Fruit fly (Drosophila melanogaster) whole organism, prepupa: ENCODE measurements around the gene CG32318.

ENCODE experiments used
- CG1621 ChIP-seq: fragments of 200-800 bp; sonication (Bioruptor generic); optimal IDR thresholded peaks from 3 replicates; lab custom pipeline; 2018; ENCODE audit warnings: missing biosample characterization, mild to moderate bottlenecking, missing genetic modification characterization
- CG4318 ChIP-seq: fragments of 200-800 bp; sonication (Bioruptor generic); optimal IDR thresholded peaks from 3 replicates; lab custom pipeline; 2017; ENCODE audit warnings: missing biosample characterization, mild to moderate bottlenecking, missing genetic modification characterization
- CG9139 ChIP-seq: fragments of 200-800 bp; sonication (Bioruptor generic); optimal IDR thresholded peaks from 3 replicates; lab custom pipeline; 2017; ENCODE audit warnings: missing biosample characterization, mild to moderate bottlenecking, missing genetic modification characterization
- OdsH ChIP-seq: fragments of 200-800 bp; sonication (Bioruptor generic); optimal IDR thresholded peaks from 3 replicates; lab custom pipeline; 2016; ENCODE audit warnings: missing biosample characterization, missing genetic modification characterization
- Sox15 ChIP-seq: fragments of 200-800 bp; sonication (Bioruptor generic); optimal IDR thresholded peaks from 3 replicates; lab custom pipeline; 2016; ENCODE audit warnings: missing biosample characterization, missing genetic modification characterization

dm6 chr3L:1216460-1216859 lies 30.3 kb downstream of the CG32318 start:
- no peak for TF ChIP-seq Sox15 (GFP tag; lab: Kevin White, UChicago)
- peak; percentile 46 for TF ChIP-seq CG4318 (GFP tag; lab: Kevin White, UChicago)
- TF ChIP-seq CG1621 (tag; lab: Kevin White, UChicago): no peak
- TF ChIP-seq OdsH (GFP tag; lab: Kevin White, UChicago): no peak
- no peak for TF ChIP-seq CG9139 (GFP tag; lab: Kevin White, UChicago)
